Worm (Caenorhabditis elegans): Measurements from ENCODE around the gene amt-1.

Gene amt-1

ce11 chrX:4577941-4578340 is 6.7 kb downstream of the amt-1 start, which contains the start of gene C05E11.3:
C05E11.3 (plus strand) TSS chrX:4578241.
- TF ChIP-seq nhr-237 (tag; optimal IDR thresholded peaks at IDR 0.05): no peak
- no peak for TF ChIP-seq nhr-84 (tag; optimal IDR thresholded peaks at IDR 0.05)
- TF ChIP-seq lin-39 (tag; optimal IDR thresholded peaks at IDR 0.05): no peak
- no peak for TF ChIP-seq ces-1 (GFP tag; optimal IDR thresholded peaks at IDR 0.05)
- TF ChIP-seq ama-1 (optimal IDR thresholded peaks at IDR 0.05): no peak
- TF ChIP-seq efl-1 (optimal IDR thresholded peaks at IDR 0.05): no peak
- peak in 1 of 2 experiments; percentile 36 for TF ChIP-seq efl-1 (GFP tag; optimal IDR thresholded peaks at IDR 0.05 in 1 of 2)
- TF ChIP-seq nhr-20 (tag; optimal IDR thresholded peaks at IDR 0.05): no peak
- no peak for TF ChIP-seq efl-3 (GFP tag; optimal IDR thresholded peaks at IDR 0.05)

- TF ChIP-seq F16B12.6 (tag; optimal IDR thresholded peaks at IDR 0.05) (no peak), pqm-1 (tag; optimal IDR thresholded peaks at IDR 0.05) (no peak), jun-1 (tag; optimal IDR thresholded peaks at IDR 0.05) (no peak), sox-4 (tag; optimal IDR thresholded peaks at IDR 0.05) (no peak), ets-5 (GFP tag; IDR thresholded peaks at IDR 0.05) (no peak), alr-1 (tag; optimal IDR thresholded peaks at IDR 0.05; ENCODE audit: borderline replicate concordance) (no peak), hpl-2 (GFP tag; optimal IDR thresholded peaks at IDR 0.05) (no peak), lsy-2 (tag; optimal IDR thresholded peaks at IDR 0.05) (no peak), nhr-77 (tag; optimal IDR thresholded peaks at IDR 0.05) (no peak), snu-23 (GFP tag; optimal IDR thresholded peaks at IDR 0.05) (no peak), mdl-1 (tag; optimal IDR thresholded peaks at IDR 0.05) (no peak), efl-3 (GFP tag; optimal IDR thresholded peaks at IDR 0.05) (no peak), mef-2 (tag; optimal IDR thresholded peaks at IDR 0.05) (no peak), lin-14 (GFP tag; optimal IDR thresholded peaks at IDR 0.05) (no peak), zag-1 (tag; optimal IDR thresholded peaks at IDR 0.05) (no peak), fkh-8 (tag; optimal IDR thresholded peaks at IDR 0.05) (no peak), fkh-10 (GFP tag; optimal IDR thresholded peaks at IDR 0.05) (no peak)
Observed at ce11 chrX:4578581-4578980, 7.3 kb downstream of the amt-1 start.

ce11 chrX:4585579-4585978 is 14.3 kb downstream of the amt-1 start, which contains the start of gene C05E11.7:
C05E11.7 (minus strand) TSS chrX:4585679.
- TF ChIP-seq mdl-1 (tag; optimal IDR thresholded peaks at IDR 0.05): no peak
- TF ChIP-seq hlh-17 (GFP tag; optimal IDR thresholded peaks at IDR 0.05; ENCODE audit: borderline replicate concordance): no peak
- no peak for TF ChIP-seq snu-23 (GFP tag; optimal IDR thresholded peaks at IDR 0.05)
- TF ChIP-seq hlh-4 (tag; optimal IDR thresholded peaks at IDR 0.05): no peak
- TF ChIP-seq egl-13 (tag; optimal IDR thresholded peaks at IDR 0.05): no peak

ce11 chrX:4586617-4587016 is 15.4 kb downstream of the amt-1 start, which contains the start of gene C05E11.2:
C05E11.2 (plus strand) TSS chrX:4586917.
- TF ChIP-seq unc-98 (GFP tag; IDR thresholded peaks at IDR 0.05) (no peak), zag-1 (tag; optimal IDR thresholded peaks at IDR 0.05) (no peak), C34B4.2 (tag; optimal IDR thresholded peaks at IDR 0.05) (no peak), pag-3 (tag; optimal IDR thresholded peaks at IDR 0.05; ENCODE audit: borderline replicate concordance, insufficient read depth) (no peak), ztf-11 (tag; optimal IDR thresholded peaks at IDR 0.05) (no peak), aly-2 (tag; optimal IDR thresholded peaks at IDR 0.05) (no peak), Y116A8C.19 (tag; optimal IDR thresholded peaks at IDR 0.05; ENCODE audit: borderline replicate concordance) (no peak), C04F5.9 (tag; optimal IDR thresholded peaks at IDR 0.05) (no peak), pax-3 (tag; optimal IDR thresholded peaks at IDR 0.05) (no peak)

- peak; percentile 45 for TF ChIP-seq rnt-1 (tag; optimal IDR thresholded peaks at IDR 0.05)
- TF ChIP-seq ceh-82 (tag; optimal IDR thresholded peaks at IDR 0.05): peak in 1 of 3 experiments; percentile 8
- peak; percentile 35 to 45 for TF ChIP-seq efl-1 (optimal IDR thresholded peaks at IDR 0.05)
- peak; percentile 26 to 92 for TF ChIP-seq efl-1 (GFP tag; optimal IDR thresholded peaks at IDR 0.05 in 1 of 2)
- peak; percentile 54 for TF ChIP-seq nhr-47 (tag; optimal IDR thresholded peaks at IDR 0.05)
- no peak for TF ChIP-seq C34B4.2 (tag; optimal IDR thresholded peaks at IDR 0.05)
- TF ChIP-seq irx-1 (tag; optimal IDR thresholded peaks at IDR 0.05): peak; percentile 44
- peak; percentile 53 for TF ChIP-seq nhr-20 (tag; optimal IDR thresholded peaks at IDR 0.05)
- TF ChIP-seq swsn-7 (tag; optimal IDR thresholded peaks at IDR 0.05): peak; percentile 53
- no peak for TF ChIP-seq ceh-88 (GFP tag; IDR thresholded peaks at IDR 0.05)
- TF ChIP-seq ztf-11 (tag; optimal IDR thresholded peaks at IDR 0.05): no peak
- TF ChIP-seq ztf-4 (tag; optimal IDR thresholded peaks at IDR 0.05): no peak
- peak in 1 of 2 experiments; percentile 14 for TF ChIP-seq mdl-1 (tag; optimal IDR thresholded peaks at IDR 0.05)
- TF ChIP-seq fkh-10 (GFP tag; optimal IDR thresholded peaks at IDR 0.05): no peak
- peak; percentile 60 for TF ChIP-seq nhr-71 (tag; optimal IDR thresholded peaks at IDR 0.05)
- peak; percentile 88 for TF ChIP-seq lin-14 (GFP tag; optimal IDR thresholded peaks at IDR 0.05)
- TF ChIP-seq C16A3.4 (tag; optimal IDR thresholded peaks at IDR 0.05): peak; percentile 50
- TF ChIP-seq elt-3 (tag; optimal IDR thresholded peaks at IDR 0.05): peak in 1 of 6 experiments; percentile 7
Observed at ce11 chrX:4587934-4588333, 16.7 kb downstream of the amt-1 start.

Measured in whole organism, L1 larva.